Worm (Caenorhabditis elegans) whole organism, L1 larva: ENCODE results near the gene hsp-12.2.

Source experiments
- alr-1 ChIP-seq: fragments of 200-800 bp; sonication (Bioruptor generic); optimal IDR thresholded peaks from 2 replicates; lab custom pipeline; 2018; ENCODE audit warnings: borderline replicate concordance, mild to moderate bottlenecking, missing genetic modification characterization, missing compliant biosample characterization
- ama-1 ChIP-seq: fragments of 150-350 bp; optimal IDR thresholded peaks from 2 replicates; lab custom pipeline; 2014
- ceh-82 ChIP-seq, 3 experiments: fragments of 150-350 bp in 1 of 3; sonication (generic microtip) in 2 of 3; optimal IDR thresholded peaks; 2 replicates each; lab custom pipeline; 2014 to 2017; ENCODE audit warnings: missing biosample characterization in 3 of 3, missing genetic modification characterization in 3 of 3
- dpl-1 ChIP-seq, 3 experiments: fragments of 150-350 bp in 2 of 3; sonication (generic microtip) in 1 of 3; optimal IDR thresholded peaks; 2 replicates each; lab custom pipeline; 2014 to 2017; ENCODE audit warnings: missing biosample characterization in 3 of 3, missing genetic modification characterization in 3 of 3, missing genetic modification reagents in 3 of 3
- efl-1 ChIP-seq, 4 experiments: fragments of 150-350 bp; optimal IDR thresholded peaks in 3 of 4; peaks in 1 of 4; 1 replicate in 1 of 4; 2 replicates in 3 of 4; lab custom pipeline; 2014; ENCODE audit warnings: missing biosample characterization in 2 of 4, missing genetic modification characterization in 2 of 4, missing genetic modification reagents in 2 of 4
- fos-1 ChIP-seq: fragments of 150-350 bp; optimal IDR thresholded peaks from 2 replicates; lab custom pipeline; 2014; ENCODE audit warnings: missing biosample characterization, missing genetic modification characterization
- hlh-4 ChIP-seq: sonication (generic microtip); optimal IDR thresholded peaks from 2 replicates; lab custom pipeline; 2016; ENCODE audit warnings: mild to moderate bottlenecking, missing genetic modification characterization, missing compliant biosample characterization
- lin-35 ChIP-seq, 2 experiments: fragments of 150-350 bp; optimal IDR thresholded peaks; 2 replicates each; lab custom pipeline; 2014; ENCODE audit warnings: missing biosample characterization in 2 of 2, missing genetic modification characterization in 2 of 2, missing genetic modification reagents in 2 of 2
- nhr-20 ChIP-seq: sonication (generic microtip); optimal IDR thresholded peaks from 2 replicates; lab custom pipeline; 2016; ENCODE audit warnings: mild to moderate bottlenecking, missing genetic modification characterization, missing compliant biosample characterization
- nhr-28 ChIP-seq: fragments of 150-350 bp; optimal IDR thresholded peaks from 2 replicates; lab custom pipeline; 2014; ENCODE audit warnings: missing biosample characterization, missing genetic modification characterization
- nhr-77 ChIP-seq: fragments of 150-350 bp; optimal IDR thresholded peaks from 2 replicates; lab custom pipeline; 2014; ENCODE audit warnings: missing biosample characterization, missing genetic modification characterization
- skn-1 ChIP-seq: fragments of 150-350 bp; optimal IDR thresholded peaks from 2 replicates; lab custom pipeline; 2014; ENCODE audit warnings: missing biosample characterization, missing genetic modification characterization
- snpc-4 ChIP-seq: fragments of 150-350 bp; optimal IDR thresholded peaks from 2 replicates; lab custom pipeline; 2014; ENCODE audit warnings: missing biosample characterization, missing genetic modification characterization
- tbx-2 ChIP-seq: sonication (generic microtip); optimal IDR thresholded peaks from 2 replicates; lab custom pipeline; 2016; ENCODE audit warnings: missing genetic modification characterization, missing compliant biosample characterization

DNA sequence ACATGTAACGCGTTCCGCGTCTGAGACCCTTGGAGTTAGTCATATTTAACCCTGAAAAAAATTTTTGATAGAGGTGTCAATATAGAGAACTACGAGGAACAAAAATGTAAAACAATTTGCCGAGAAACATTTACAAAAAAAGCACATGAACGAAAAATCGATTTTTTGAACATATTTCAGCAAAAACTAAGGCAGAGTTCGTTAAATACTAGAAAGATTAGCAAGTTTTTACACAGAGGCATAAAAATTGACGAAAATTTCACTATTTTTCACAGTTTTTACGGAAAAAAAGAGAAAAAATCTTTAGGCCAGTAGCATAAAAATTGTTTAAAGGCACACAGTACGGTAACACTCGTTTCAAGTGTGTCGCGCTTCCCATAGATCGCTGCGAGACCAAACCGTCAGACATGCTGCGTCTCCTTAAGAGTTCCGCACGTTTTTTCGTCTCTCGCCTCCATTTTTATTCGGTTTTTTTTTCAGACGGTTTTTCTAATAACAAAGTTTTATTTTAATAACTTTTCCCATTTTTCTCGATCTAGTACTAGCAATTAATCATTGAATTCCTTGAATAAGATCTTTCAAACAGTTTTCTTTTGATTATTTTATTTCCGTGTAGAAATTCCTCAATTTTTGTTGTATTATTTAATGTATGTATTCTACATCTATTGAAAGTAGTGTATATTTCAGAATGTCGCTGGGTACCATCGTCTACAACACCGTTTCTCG is 7.5 kb upstream of the hsp-12.2 start, which contains the start of the genes rpl-21 and C14B9.10:
- TF ChIP-seq nhr-20 (tag; lab: Kevin White, UChicago), result peak; percentile 85
- TF ChIP-seq snpc-4 (tag; lab: Kevin White, UChicago), result peak; percentile 35
- TF ChIP-seq tbx-2 (tag; lab: Kevin White, UChicago), result peak; percentile 83
- peak; percentile 87 to 91 for TF ChIP-seq efl-1 (optimal IDR thresholded peaks at IDR 0.05; lab: Kevin White, UChicago)
- peak; percentile 77 to 97 for TF ChIP-seq efl-1 (GFP tag; optimal IDR thresholded peaks at IDR 0.05 in 1 of 2; lab: Kevin White, UChicago)
- TF ChIP-seq lin-35 (GFP tag; optimal IDR thresholded peaks at IDR 0.05; lab: Kevin White, UChicago), result peak; percentile 84 to 89
- peak; percentile 76 for TF ChIP-seq fos-1 (tag; lab: Kevin White, UChicago)
- no peak for TF ChIP-seq hlh-4
- TF ChIP-seq nhr-28, result no peak
- peak; percentile 73 for TF ChIP-seq nhr-77 (tag; lab: Kevin White, UChicago)
- TF ChIP-seq ceh-82 (tag; optimal IDR thresholded peaks at IDR 0.05; lab: Kevin White, UChicago), result peak; percentile 73 to 88 (median 77)
- TF ChIP-seq dpl-1 (GFP tag; optimal IDR thresholded peaks at IDR 0.05; lab: Kevin White, UChicago), result peak; percentile 75 to 80 (median 78)
- TF ChIP-seq skn-1 (tag; lab: Kevin White, UChicago), result peak; percentile 85
- no peak for TF ChIP-seq alr-1 (tag; lab: Kevin White, UChicago)
- TF ChIP-seq ama-1, result no peak
